Fruit fly (Drosophila melanogaster) whole organism, embryonic: ENCODE measurements around the gene CG6294.

Experiments used
- Ada2b ChIP-seq: fragments of 200-800 bp; sonication (Bioruptor generic); IDR thresholded peaks from 2 replicates; pipeline ENCODE4 v1.3.6; 2022; ENCODE audit warnings: missing biosample characterization, missing genetic modification characterization
- Adf1 ChIP-seq: fragments of 200-800 bp; sonication (Bioruptor generic); IDR thresholded peaks from 2 replicates; pipeline ENCODE4 v1.3.6; 2022; ENCODE audit warnings: missing biosample characterization, missing genetic modification characterization
- B-H2 ChIP-seq: fragments of 200-800 bp; sonication (Bioruptor generic); optimal IDR thresholded peaks from 2 replicates; lab custom pipeline; 2018; ENCODE audit warnings: missing biosample characterization, mild to moderate bottlenecking, missing genetic modification characterization
- CG10543 ChIP-seq: fragments of 200-800 bp; sonication (Bioruptor generic); optimal IDR thresholded peaks from 3 replicates; lab custom pipeline; 2017; ENCODE audit warnings: missing biosample characterization, mild to moderate bottlenecking, missing genetic modification characterization, moderate library complexity
- CG12071 ChIP-seq: fragments of 200-800 bp; sonication (Bioruptor generic); optimal IDR thresholded peaks from 3 replicates; lab custom pipeline; 2018; ENCODE audit warnings: missing biosample characterization, mild to moderate bottlenecking, missing genetic modification characterization
- CG13894 ChIP-seq: fragments of 200-800 bp; sonication (Bioruptor generic); optimal IDR thresholded peaks from 3 replicates; lab custom pipeline; 2018; ENCODE audit warnings: missing biosample characterization, mild to moderate bottlenecking, missing genetic modification characterization, moderate library complexity
- CG16813 ChIP-seq: fragments of 200-800 bp; sonication (Bioruptor generic); IDR thresholded peaks from 3 replicates; pipeline ENCODE4 v1.3.6; 2022; ENCODE audit warnings: missing biosample characterization, missing genetic modification characterization; ENCODE audit not compliant: partially characterized antibody
- CG16815 ChIP-seq: fragments of 200-800 bp; sonication (Bioruptor generic); optimal IDR thresholded peaks from 3 replicates; lab custom pipeline; 2017; ENCODE audit warnings: missing biosample characterization, mild to moderate bottlenecking, missing genetic modification characterization
- CG17829 ChIP-seq: fragments of 200-800 bp; optimal IDR thresholded peaks from 2 replicates; lab custom pipeline; 2019; ENCODE audit warnings: missing biosample characterization, mild to moderate bottlenecking, missing genetic modification characterization, moderate library complexity
- CG18262 ChIP-seq: fragments of 200-800 bp; optimal IDR thresholded peaks from 3 replicates; lab custom pipeline; 2019; ENCODE audit warnings: missing biosample characterization, mild to moderate bottlenecking, missing genetic modification characterization, moderate library complexity
- CG18476 ChIP-seq: fragments of 200-800 bp; sonication (Bioruptor generic); optimal IDR thresholded peaks from 2 replicates; lab custom pipeline; 2016; ENCODE audit warnings: missing biosample characterization, mild to moderate bottlenecking, missing genetic modification characterization
- CG18599 ChIP-seq: fragments of 200-800 bp; sonication (Bioruptor generic); optimal IDR thresholded peaks from 3 replicates; lab custom pipeline; 2017; ENCODE audit warnings: missing biosample characterization, missing genetic modification characterization, mild to moderate bottlenecking, moderate library complexity, missing genetic modification reagents
- CG3163 ChIP-seq: fragments of 200-800 bp; sonication (Bioruptor generic); optimal IDR thresholded peaks from 3 replicates; lab custom pipeline; 2016; ENCODE audit warnings: missing biosample characterization, missing genetic modification characterization
- CG32532 ChIP-seq: fragments of 200-800 bp; sonication (Bioruptor generic); IDR thresholded peaks from 2 replicates; pipeline ENCODE4 v1.3.6; 2022; ENCODE audit warnings: missing biosample characterization, missing genetic modification characterization
- CG3847 ChIP-seq: fragments of 200-800 bp; sonication (Bioruptor generic); IDR thresholded peaks from 2 replicates; pipeline ENCODE4 v1.3.6; 2022; ENCODE audit warnings: missing biosample characterization, missing genetic modification characterization
- CG4424 ChIP-seq: fragments of 200-800 bp; sonication (Bioruptor generic); optimal IDR thresholded peaks from 3 replicates; lab custom pipeline; 2016; ENCODE audit warnings: missing biosample characterization, missing genetic modification characterization
- CG6813 ChIP-seq: fragments of 200-800 bp; sonication (Bioruptor generic); optimal IDR thresholded peaks from 2 replicates; lab custom pipeline; 2017; ENCODE audit warnings: missing biosample characterization, missing genetic modification characterization, mild to moderate bottlenecking, moderate library complexity, missing genetic modification reagents
- CG8290 ChIP-seq, 3 experiments: fragments of 200-800 bp; sonication (Bioruptor generic); optimal IDR thresholded peaks; 2 replicates each; lab custom pipeline; 2016 to 2019; ENCODE audit warnings: missing biosample characterization in 3 of 3, missing genetic modification characterization in 3 of 3, mild to moderate bottlenecking in 2 of 3, moderate library complexity in 1 of 3
- Deaf1 ChIP-seq: fragments of 200-800 bp; optimal IDR thresholded peaks from 3 replicates; lab custom pipeline; 2019; ENCODE audit warnings: missing biosample characterization, mild to moderate bottlenecking, missing genetic modification characterization, moderate library complexity
- Med ChIP-seq: fragments of 200-800 bp; sonication (Bioruptor generic); peaks from one replicate; lab custom pipeline; 2016; ENCODE audit warnings: missing biosample characterization, missing genetic modification characterization, mild to moderate bottlenecking, inconsistent platforms, moderate library complexity
- Optix ChIP-seq: fragments of 200-800 bp; sonication (Bioruptor generic); IDR thresholded peaks from 3 replicates; pipeline ENCODE4 v1.3.6; 2022; ENCODE audit warnings: missing biosample characterization, missing genetic modification characterization
- Pdp1 ChIP-seq, 2 experiments: fragments of 200-800 bp; sonication (Bioruptor generic); optimal IDR thresholded peaks; 3 replicates each; lab custom pipeline; 2016; ENCODE audit warnings: missing biosample characterization in 2 of 2, missing genetic modification characterization in 2 of 2, mild to moderate bottlenecking in 1 of 2, moderate library complexity in 1 of 2
- Usf ChIP-seq: fragments of 200-800 bp; sonication (Bioruptor generic); optimal IDR thresholded peaks from 2 replicates; lab custom pipeline; 2017; ENCODE audit warnings: missing genotype, missing biosample characterization, missing genetic modification characterization
- abd-A ChIP-seq: fragments of 200-800 bp; sonication (Bioruptor generic); optimal IDR thresholded peaks from 3 replicates; lab custom pipeline; 2019; ENCODE audit warnings: missing biosample characterization, mild to moderate bottlenecking, missing genetic modification characterization, moderate library complexity
- al ChIP-seq: fragments of 200-800 bp; sonication (Bioruptor generic); IDR thresholded peaks from 2 replicates; pipeline ENCODE4 v1.3.6; 2022; ENCODE audit warnings: missing biosample characterization, missing genetic modification characterization
- cg ChIP-seq: fragments of 200-800 bp; sonication (Bioruptor generic); optimal IDR thresholded peaks from 3 replicates; lab custom pipeline; 2019; ENCODE audit warnings: missing biosample characterization, mild to moderate bottlenecking, missing genetic modification characterization, moderate library complexity
- crol ChIP-seq: fragments of 200-800 bp; sonication (Bioruptor generic); IDR thresholded peaks from 2 replicates; pipeline ENCODE4 v1.3.6; 2022; ENCODE audit warnings: missing biosample characterization, missing genetic modification characterization
- dysf ChIP-seq: fragments of 200-800 bp; sonication (Bioruptor generic); IDR thresholded peaks from 3 replicates; pipeline ENCODE4 v1.3.6; 2022; ENCODE audit warnings: missing biosample characterization, missing genetic modification characterization
- fd96Cb ChIP-seq: fragments of 200-800 bp; sonication (Bioruptor generic); optimal IDR thresholded peaks from 2 replicates; lab custom pipeline; 2018; ENCODE audit warnings: missing biosample characterization, mild to moderate bottlenecking, missing genetic modification characterization, moderate library complexity
- gcm ChIP-seq: fragments of 200-800 bp; sonication (Bioruptor generic); optimal IDR thresholded peaks from 2 replicates; lab custom pipeline; 2019; ENCODE audit warnings: missing biosample characterization, mild to moderate bottlenecking, missing genetic modification characterization, moderate library complexity
- lab ChIP-seq: fragments of 200-800 bp; sonication (Bioruptor generic); optimal IDR thresholded peaks from 3 replicates; lab custom pipeline; 2017; ENCODE audit warnings: missing biosample characterization, missing genetic modification characterization, mild to moderate bottlenecking, moderate library complexity, missing genetic modification reagents
- lilli ChIP-seq: fragments of 200-800 bp; sonication (Bioruptor generic); optimal IDR thresholded peaks from 3 replicates; lab custom pipeline; 2016; ENCODE audit warnings: missing biosample characterization, missing genetic modification characterization
- mld ChIP-seq: fragments of 200-800 bp; sonication (Bioruptor generic); IDR thresholded peaks from 3 replicates; pipeline ENCODE4 v1.3.6; 2022; ENCODE audit warnings: missing biosample characterization, missing genetic modification characterization; ENCODE audit not compliant: partially characterized antibody
- oc ChIP-seq: fragments of 200-800 bp; sonication (Bioruptor generic); optimal IDR thresholded peaks from 2 replicates; lab custom pipeline; 2018; ENCODE audit warnings: missing biosample characterization, mild to moderate bottlenecking, missing genetic modification characterization, moderate library complexity
- pfk ChIP-seq: fragments of 200-800 bp; sonication (Bioruptor generic); optimal IDR thresholded peaks from 2 replicates; lab custom pipeline; 2018; ENCODE audit warnings: missing biosample characterization, mild to moderate bottlenecking, missing genetic modification characterization, moderate library complexity
- salm ChIP-seq: fragments of 200-800 bp; sonication (Bioruptor generic); optimal IDR thresholded peaks from 2 replicates; lab custom pipeline; 2018; ENCODE audit warnings: missing biosample characterization, mild to moderate bottlenecking, missing genetic modification characterization
- zfh1 ChIP-seq: fragments of 200-800 bp; sonication (Bioruptor generic); IDR thresholded peaks from 3 replicates; pipeline ENCODE4 v1.3.6; 2022; ENCODE audit warnings: missing biosample characterization, missing genetic modification characterization

Gene CG6294

DNA sequence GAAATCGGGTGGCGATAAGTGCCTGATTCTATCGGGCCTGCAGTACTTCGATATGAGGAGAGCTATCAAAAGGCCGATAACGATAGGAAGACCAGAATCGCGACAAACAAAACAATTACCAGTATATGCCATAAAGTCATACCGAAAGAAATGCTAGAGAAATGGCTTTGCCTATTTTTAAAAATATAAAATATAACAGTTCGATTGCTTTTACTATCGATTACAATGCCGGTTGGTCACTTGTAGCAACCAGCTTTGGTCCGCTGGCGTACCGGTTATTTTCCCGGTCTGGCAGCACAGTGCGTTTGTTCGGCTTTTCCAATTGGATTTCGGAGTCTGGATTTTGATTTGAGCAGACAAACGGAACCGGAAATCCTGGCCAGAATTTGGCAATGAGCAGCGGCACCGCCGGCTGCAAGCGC is at the start of gene CG6294, which contains the start of the genes shtd and CG6299 (continued):
- no peak for TF ChIP-seq Usf (GFP tag; lab: Kevin White, UChicago)
- TF ChIP-seq B-H2, result no peak
- no peak for TF ChIP-seq CG16815 (GFP tag; lab: Kevin White, UChicago)
- peak in 1 of 2 experiments; percentile 21 for TF ChIP-seq Pdp1 (GFP tag; optimal IDR thresholded peaks at IDR 0.05; lab: Kevin White, UChicago)
- peak; percentile 93; the same call in 2 of the 3 replicates for TF ChIP-seq mld (GFP tag; lab: Robert Waterston, UW)
- TF ChIP-seq CG32532 (GFP tag; lab: Robert Waterston, UW), result no peak
- no peak for TF ChIP-seq oc (tag; lab: Kevin White, UChicago)
- peak; percentile 96 for TF ChIP-seq CG16813 (GFP tag; lab: Robert Waterston, UW)
- TF ChIP-seq CG17829, result peak; percentile 48
- no peak for TF ChIP-seq gcm
- no peak for TF ChIP-seq CG3163 (GFP tag; lab: Kevin White, UChicago)
- peak; percentile 18 for TF ChIP-seq lilli (GFP tag; lab: Kevin White, UChicago)
- TF ChIP-seq CG18476 (GFP tag; lab: Kevin White, UChicago), result peak; percentile 6
- TF ChIP-seq al (GFP tag; lab: Robert Waterston, UW), result no peak
- no peak for TF ChIP-seq salm
- no peak for TF ChIP-seq CG4424 (GFP tag; lab: Kevin White, UChicago)
- TF ChIP-seq CG6813 (GFP tag; lab: Kevin White, UChicago), result no peak
- TF ChIP-seq CG3847 (GFP tag; lab: Robert Waterston, UW), result peak; percentile 59

DNA sequence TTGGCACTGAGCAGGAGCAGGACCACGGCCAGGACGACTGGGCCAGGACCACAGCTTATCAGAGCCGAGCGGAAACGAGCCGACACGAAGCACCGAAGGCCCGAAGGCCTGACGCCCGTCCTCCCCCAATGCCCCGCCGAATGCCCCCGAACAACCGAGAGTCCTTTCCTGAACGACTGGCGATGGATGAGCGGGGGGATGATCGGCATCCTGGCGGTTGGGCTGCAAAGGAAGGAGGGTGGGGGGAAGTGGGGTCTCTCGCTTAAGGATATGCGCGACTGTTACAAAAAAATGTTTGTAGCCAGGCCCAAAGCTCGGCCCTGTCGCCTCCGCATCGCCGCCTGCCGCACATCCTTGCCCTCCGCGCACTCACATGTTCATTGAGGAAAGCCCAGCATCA is 21.3 kb upstream of the CG6294 start, which contains the start of gene Cngl:
TSS of gene Cngl (minus strand) at position 8 of the 400 bp plus-strand sequence.
- TF ChIP-seq CG18262 (tag; lab: Kevin White, UChicago) (no peak), CG18599 (GFP tag; lab: Kevin White, UChicago) (peak; percentile 12), Adf1 (peak; percentile 17; the same call in 1 of the 2 replicates), lab (GFP tag; lab: Kevin White, UChicago) (peak; percentile 10), cg (no peak), CG8290 (GFP tag; optimal IDR thresholded peaks at IDR 0.05; lab: Kevin White, UChicago) (no peak), CG8290 (tag; optimal IDR thresholded peaks at IDR 0.05; lab: Kevin White, UChicago) (peak in 1 of 2 experiments; percentile 19), abd-A (tag; lab: Kevin White, UChicago) (peak; percentile 83), Med (GFP tag; lab: Kevin White, UChicago) (peak; percentile 17), crol (GFP tag; lab: Robert Waterston, UW) (peak; percentile 92), pfk (GFP tag; lab: Kevin White, UChicago) (no peak), CG13894 (tag; lab: Kevin White, UChicago) (peak; percentile 70), Deaf1 (tag; lab: Kevin White, UChicago) (peak; percentile 98), CG10543 (GFP tag; lab: Kevin White, UChicago) (peak; percentile 86), zfh1 (GFP tag; lab: Robert Waterston, UW) (no peak)
- TF ChIP-seq, all 482 proteins: peak for 10

DNA sequence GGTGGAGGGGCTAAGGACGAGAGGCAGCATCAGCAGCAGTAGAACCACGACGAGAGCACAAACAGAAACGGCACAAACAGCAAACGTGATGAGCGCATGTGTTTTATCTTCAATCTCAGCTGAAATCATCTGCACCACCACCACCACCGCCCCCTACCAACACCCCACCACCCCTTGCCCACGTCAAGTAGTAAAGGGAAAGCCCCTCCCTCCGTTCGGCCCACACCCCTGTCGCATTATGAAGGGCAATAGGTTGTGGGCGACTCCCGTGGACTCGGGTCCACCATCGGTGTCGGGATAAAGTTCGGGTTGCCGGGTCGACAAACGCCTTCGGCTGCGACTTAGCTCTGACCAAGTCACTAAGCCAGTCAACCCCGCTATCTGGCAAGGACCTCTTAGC is 19.0 kb upstream of the CG6294 start:
- peak; percentile 25 for TF ChIP-seq CG12071
- peak; percentile 16 for TF ChIP-seq cg
- peak; percentile 48 for TF ChIP-seq CG13894 (tag; lab: Kevin White, UChicago)
- no peak for TF ChIP-seq dysf (GFP tag; lab: Robert Waterston, UW)
- peak; percentile 90 for TF ChIP-seq abd-A (tag; lab: Kevin White, UChicago)
- TF ChIP-seq crol (GFP tag; lab: Robert Waterston, UW), result peak; percentile 89
- peak; percentile 92 for TF ChIP-seq Deaf1 (tag; lab: Kevin White, UChicago)
- no peak for TF ChIP-seq Optix (GFP tag; lab: Robert Waterston, UW)
- no peak for TF ChIP-seq Ada2b
- TF ChIP-seq fd96Cb, result no peak
